Worm (Caenorhabditis elegans): ENCODE measurements around the gene bbs-5.

DNA sequence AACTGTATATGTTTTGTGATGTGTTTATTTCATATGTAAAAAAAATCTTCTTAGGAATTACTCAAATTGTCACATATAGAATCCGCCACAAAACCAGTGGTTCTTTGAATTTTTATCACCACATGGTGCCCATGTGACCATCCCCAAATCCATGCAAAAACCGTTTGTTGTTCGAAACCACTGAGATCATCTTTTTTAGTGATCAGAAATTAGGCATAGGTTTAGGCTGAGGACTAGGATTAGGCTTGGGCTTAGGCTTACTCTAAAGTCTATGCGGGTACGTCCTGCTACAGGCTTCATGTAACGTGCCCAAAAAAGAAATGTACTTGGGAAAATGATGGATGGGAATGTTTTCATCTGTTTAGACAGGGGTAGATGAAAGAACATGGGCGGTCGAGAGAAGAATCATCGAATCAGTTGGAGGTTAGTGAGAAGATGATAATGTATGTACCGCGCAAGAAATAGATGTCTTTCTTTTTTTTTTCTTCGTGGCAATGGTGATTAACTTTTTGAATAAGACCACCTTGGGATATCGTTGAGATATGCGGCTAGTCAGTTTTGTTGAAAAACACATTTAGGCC lies 25.2 kb downstream of the bbs-5 start:
- TF ChIP-seq unc-62 (GFP tag; optimal IDR thresholded peaks at IDR 0.05) (no peak), alr-1 (tag; optimal IDR thresholded peaks at IDR 0.05) (no peak)
